Worm (Caenorhabditis elegans) whole organism, young adult: ENCODE measurements around the gene unc-50.

Experiments
- Y53F4B.3 ChIP-seq: fragments of 200-800 bp; sonication (Bioruptor generic); IDR thresholded peaks from 2 replicates; pipeline ENCODE4 v1.3.6; 2022; ENCODE audit warnings: missing genetic modification reagents, missing genetic modification characterization, missing compliant biosample characterization
- bed-1 ChIP-seq: fragments of 200-800 bp; sonication (Bioruptor generic); IDR thresholded peaks from 2 replicates; pipeline ENCODE4 v1.3.6; 2022; ENCODE audit warnings: missing genetic modification reagents, missing genetic modification characterization, missing compliant biosample characterization
- him-1 ChIP-seq: sonication (generic microtip); optimal IDR thresholded peaks from 2 replicates; lab custom pipeline; 2016; ENCODE audit warnings: missing genotype, missing genetic modification reagents, missing genetic modification characterization, missing compliant biosample characterization
- mcd-1 ChIP-seq: fragments of 200-800 bp; sonication (Bioruptor generic); IDR thresholded peaks from 2 replicates; pipeline ENCODE4 v1.3.6; 2022; ENCODE audit warnings: missing genetic modification reagents, missing genetic modification characterization, missing compliant biosample characterization
- nhr-120 ChIP-seq: fragments of 200-800 bp; sonication (Bioruptor generic); IDR thresholded peaks from 2 replicates; pipeline ENCODE4 v1.3.6; 2022; ENCODE audit warnings: missing genetic modification characterization, missing compliant biosample characterization
- ztf-6 ChIP-seq: fragments of 200-800 bp; sonication (Bioruptor generic); IDR thresholded peaks from 2 replicates; pipeline ENCODE4 v1.3.6; 2022; ENCODE audit warnings: missing genetic modification reagents, missing genetic modification characterization, missing compliant biosample characterization

ce11 chrIII:10278826-10279225, 39.1 kb downstream of the unc-50 start, which contains the start of gene pad-2:
- TF ChIP-seq nhr-120 (GFP tag; lab: Robert Waterston, UW) (no peak), him-1 (no peak), ztf-6 (GFP tag; lab: Robert Waterston, UW) (no peak), mcd-1 (GFP tag; lab: Robert Waterston, UW) (no peak), Y53F4B.3 (GFP tag; lab: Robert Waterston, UW) (no peak), bed-1 (no peak)
